Worm (Caenorhabditis elegans): ENCODE data around the gene dnj-2.

dnj-2 gene

ce11 chrIV:11340735-11341443 lies 27.1 kb upstream of the dnj-2 start (continued):
- TF ChIP-seq F57C9.4 (tag; optimal IDR thresholded peaks at IDR 0.05) (no peak), attf-6 (GFP tag; IDR thresholded peaks at IDR 0.05) (no peak; the same call in none of the 2 replicates), Y79H2A.3 (GFP tag; conservative IDR thresholded peaks at IDR 0.05) (peak; percentile 83), zim-3 (tag; optimal IDR thresholded peaks at IDR 0.05) (no peak), madf-6 (GFP tag; IDR thresholded peaks at IDR 0.05) (peak; percentile 71), Y53F4B.3 (GFP tag; IDR thresholded peaks at IDR 0.05) (0 out of 2 replicates have a peak, but pooled peaks have one; percentile 11), bed-2 (GFP tag; IDR thresholded peaks at IDR 0.05) (no peak), ztf-26 (tag; optimal IDR thresholded peaks at IDR 0.05) (no peak), him-1 (tag; optimal IDR thresholded peaks at IDR 0.05) (peak; percentile 99), F49E8.2 (tag; optimal IDR thresholded peaks at IDR 0.05; ENCODE audit: insufficient read depth) (peak; percentile 60), F37B4.10 (GFP tag; IDR thresholded peaks at IDR 0.05) (0 out of 2 replicates have a peak, but pooled peaks have one; percentile 13), hlh-26 (GFP tag; conservative IDR thresholded peaks at IDR 0.05) (no peak), hmg-20 (GFP tag; IDR thresholded peaks at IDR 0.05) (0 out of 2 replicates have a peak, but pooled peaks have one; percentile 2), die-1 (tag; optimal IDR thresholded peaks at IDR 0.05) (no peak), snpc-4 (GFP tag; optimal IDR thresholded peaks at IDR 0.05) (no peak), snpc-4 (tag; optimal IDR thresholded peaks at IDR 0.05) (no peak), F39B2.1 (GFP tag; IDR thresholded peaks at IDR 0.05) (peak; percentile 90; the same call in 1 of the 2 replicates), lsl-1 (GFP tag; optimal IDR thresholded peaks at IDR 0.05) (peak; percentile 19), Y95B8A.8 (GFP tag; IDR thresholded peaks at IDR 0.05) (peak; percentile 82; the same call in 1 of the 2 replicates), B0019.2 (GFP tag; conservative IDR thresholded peaks at IDR 0.05) (peak; percentile 49; the same call in 1 of the 2 replicates), tlf-1 (GFP tag; optimal IDR thresholded peaks at IDR 0.05) (peak; percentile 7), C06A6.2 (GFP tag; conservative IDR thresholded peaks at IDR 0.05) (no peak), xnd-1 (tag; optimal IDR thresholded peaks at IDR 0.05) (no peak), ekl-4 (GFP tag; IDR thresholded peaks at IDR 0.05) (0 out of 2 replicates have a peak, but pooled peaks have one; percentile 53), F10E7.11 (tag; optimal IDR thresholded peaks at IDR 0.05) (no peak), zfh-2 (GFP tag; conservative IDR thresholded peaks at IDR 0.05) (no peak), lin-54 (GFP tag; optimal IDR thresholded peaks at IDR 0.05) (peak; percentile 45), madf-3 (GFP tag; IDR thresholded peaks at IDR 0.05) (0 out of 2 replicates have a peak, but pooled peaks have one; percentile 6)

DNA sequence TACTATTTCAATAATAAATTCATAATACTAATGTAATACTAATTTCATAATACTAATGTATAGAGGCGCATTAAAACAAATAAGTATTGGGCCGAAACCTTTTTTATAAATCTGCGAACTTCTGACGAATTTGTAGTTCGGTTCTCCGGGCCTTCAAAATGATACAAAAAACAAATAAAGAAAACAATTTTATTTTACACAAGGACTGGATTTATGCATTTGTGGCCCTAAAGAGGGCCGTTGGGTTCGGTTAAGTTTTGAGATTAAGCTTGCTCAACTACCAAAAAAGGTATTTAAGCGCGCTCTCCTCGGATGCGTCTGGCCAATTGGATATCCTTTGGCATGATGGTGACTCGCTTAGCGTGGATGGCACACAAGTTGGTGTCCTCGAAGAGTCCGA lies 23.8 kb upstream of the dnj-2 start:
- TF ChIP-seq madf-6 (GFP tag; IDR thresholded peaks at IDR 0.05) (peak; percentile 70), ztf-25 (GFP tag; IDR thresholded peaks at IDR 0.05) (0 out of 2 replicates have a peak, but pooled peaks have one; percentile 23), madf-3 (GFP tag; IDR thresholded peaks at IDR 0.05) (0 out of 2 replicates have a peak, but pooled peaks have one; percentile 16), Y53G8AR.9 (GFP tag; conservative IDR thresholded peaks at IDR 0.05) (peak; percentile 66), F33H1.4 (GFP tag; IDR thresholded peaks at IDR 0.05) (peak; percentile 32; the same call in 1 of the 2 replicates), hmg-1.2 (GFP tag; IDR thresholded peaks at IDR 0.05) (peak; percentile 36; the same call in 1 of the 2 replicates), egl-44 (GFP tag; IDR thresholded peaks at IDR 0.05) (peak; percentile 82), ceh-100 (GFP tag; IDR thresholded peaks at IDR 0.05) (peak; percentile 22; the same call in 1 of the 2 replicates), Y95B8A.8 (GFP tag; IDR thresholded peaks at IDR 0.05) (peak; percentile 74; the same call in 1 of the 2 replicates), hsf-1 (GFP tag; IDR thresholded peaks at IDR 0.05) (peak; percentile 63), F39B2.1 (GFP tag; IDR thresholded peaks at IDR 0.05) (peak; percentile 90), ekl-4 (GFP tag; IDR thresholded peaks at IDR 0.05) (peak; percentile 82), attf-6 (GFP tag; IDR thresholded peaks at IDR 0.05) (peak; percentile 83), rcor-1 (GFP tag; IDR thresholded peaks at IDR 0.05) (peak; percentile 55), lin-26 (GFP tag; IDR thresholded peaks at IDR 0.05) (peak; percentile 85), dox-1 (GFP tag; IDR thresholded peaks at IDR 0.05) (peak; percentile 63)
